Worm (Caenorhabditis elegans) whole organism, late embryonic: ENCODE data around the gene K04A8.19.

Experiments
- F13H6.1 ChIP-seq: sonication (generic microtip); optimal IDR thresholded peaks from 2 replicates; lab custom pipeline; 2016; ENCODE audit warnings: missing genetic modification characterization, missing compliant biosample characterization
- K02D7.2 ChIP-seq: sonication (generic microtip); optimal IDR thresholded peaks from 2 replicates; lab custom pipeline; 2017; ENCODE audit warnings: mild to moderate bottlenecking, missing genetic modification characterization, missing compliant biosample characterization
- K09A11.1 ChIP-seq: sonication (generic microtip); optimal IDR thresholded peaks from 2 replicates; lab custom pipeline; 2017; ENCODE audit warnings: antibody characterized with exemption, mild to moderate bottlenecking, missing genetic modification characterization, missing compliant biosample characterization; ENCODE audit not compliant: insufficient read depth
- T23F11.4 ChIP-seq: fragments of 200-800 bp; sonication (Bioruptor generic); optimal IDR thresholded peaks from 2 replicates; lab custom pipeline; 2018; ENCODE audit warnings: mild to moderate bottlenecking, missing genetic modification characterization, missing compliant biosample characterization
- Y22D7AL.16 ChIP-seq: sonication (generic microtip); optimal IDR thresholded peaks from 2 replicates; lab custom pipeline; 2016; ENCODE audit warnings: missing genetic modification characterization, missing compliant biosample characterization
- ahr-1 ChIP-seq: sonication (generic microtip); optimal IDR thresholded peaks from 2 replicates; lab custom pipeline; 2016; ENCODE audit warnings: missing genetic modification characterization, missing compliant biosample characterization
- ceh-2 ChIP-seq: sonication (generic microtip); optimal IDR thresholded peaks from 2 replicates; lab custom pipeline; 2016; ENCODE audit warnings: missing genotype, missing genetic modification characterization, missing compliant biosample characterization
- ceh-22 ChIP-seq: sonication (generic microtip); optimal IDR thresholded peaks from 2 replicates; lab custom pipeline; 2017; ENCODE audit warnings: missing biosample characterization, missing genetic modification characterization
- ceh-30 ChIP-seq: fragments of 150-350 bp; optimal IDR thresholded peaks from 2 replicates; lab custom pipeline; 2014; ENCODE audit warnings: missing biosample characterization, missing genetic modification characterization
- ceh-45 ChIP-seq: fragments of 200-800 bp; sonication (Bioruptor generic); IDR thresholded peaks from 2 replicates; pipeline ENCODE4 v1.3.6; 2022; ENCODE audit warnings: missing genetic modification reagents, missing genetic modification characterization, missing compliant biosample characterization
- che-1 ChIP-seq: sonication (generic microtip); optimal IDR thresholded peaks from 2 replicates; lab custom pipeline; 2016; ENCODE audit warnings: mild to moderate bottlenecking, missing genetic modification characterization, missing compliant biosample characterization
- dmd-4 ChIP-seq: sonication (generic microtip); optimal IDR thresholded peaks from 2 replicates; lab custom pipeline; 2016; ENCODE audit warnings: borderline replicate concordance, missing genetic modification characterization, missing compliant biosample characterization
- ets-4 ChIP-seq: sonication (generic microtip); optimal IDR thresholded peaks from 2 replicates; lab custom pipeline; 2016; ENCODE audit warnings: missing genetic modification characterization, missing compliant biosample characterization
- eyg-1 ChIP-seq: sonication (generic microtip); optimal IDR thresholded peaks from 2 replicates; lab custom pipeline; 2016; ENCODE audit warnings: missing genotype, missing genetic modification characterization, missing compliant biosample characterization
- gmeb-2 ChIP-seq: sonication (generic microtip); optimal IDR thresholded peaks from 2 replicates; lab custom pipeline; 2016; ENCODE audit warnings: missing genetic modification characterization, inconsistent platforms, missing compliant biosample characterization
- hlh-30 ChIP-seq: sonication (generic microtip); optimal IDR thresholded peaks from 2 replicates; lab custom pipeline; 2017; ENCODE audit warnings: antibody characterized with exemption, missing genetic modification characterization, missing compliant biosample characterization; ENCODE audit not compliant: insufficient read depth
- hlh-6 ChIP-seq: sonication (generic microtip); optimal IDR thresholded peaks from 2 replicates; lab custom pipeline; 2016; ENCODE audit warnings: missing genotype, missing genetic modification characterization, missing compliant biosample characterization
- hlh-8 ChIP-seq: sonication (generic microtip); optimal IDR thresholded peaks from 2 replicates; lab custom pipeline; 2016; ENCODE audit warnings: missing genotype, missing genetic modification characterization, missing compliant biosample characterization
- lim-6 ChIP-seq: sonication (generic microtip); optimal IDR thresholded peaks from 2 replicates; lab custom pipeline; 2016; ENCODE audit warnings: missing genetic modification characterization, missing compliant biosample characterization
- lin-11 ChIP-seq: fragments of 200-800 bp; sonication (Bioruptor generic); optimal IDR thresholded peaks from 2 replicates; lab custom pipeline; 2018; ENCODE audit warnings: mild to moderate bottlenecking, missing genetic modification characterization, missing compliant biosample characterization
- madf-2 ChIP-seq: sonication (generic microtip); optimal IDR thresholded peaks from 2 replicates; lab custom pipeline; 2017; ENCODE audit warnings: missing genetic modification characterization, missing compliant biosample characterization
- nfya-1 ChIP-seq: sonication (generic microtip); optimal IDR thresholded peaks from 2 replicates; lab custom pipeline; 2017; ENCODE audit warnings: missing genetic modification characterization, mild to moderate bottlenecking, missing compliant biosample characterization, antibody characterized with exemption, moderate library complexity
- nhr-232 ChIP-seq: sonication (generic microtip); optimal IDR thresholded peaks from 2 replicates; lab custom pipeline; 2016; ENCODE audit warnings: missing genetic modification characterization, missing compliant biosample characterization
- odd-2 ChIP-seq: sonication (generic microtip); optimal IDR thresholded peaks from 2 replicates; lab custom pipeline; 2017; ENCODE audit warnings: antibody characterized with exemption, mild to moderate bottlenecking, missing genetic modification characterization, missing compliant biosample characterization
- pat-9 ChIP-seq: fragments of 200-800 bp; sonication (Bioruptor generic); optimal IDR thresholded peaks from 2 replicates; lab custom pipeline; 2018; ENCODE audit warnings: mild to moderate bottlenecking, missing genetic modification characterization, moderate library complexity, missing compliant biosample characterization
- pax-1 ChIP-seq: fragments of 150-350 bp; optimal IDR thresholded peaks from 2 replicates; lab custom pipeline; 2014; ENCODE audit warnings: missing biosample characterization, missing genetic modification characterization
- pha-4 ChIP-seq: fragments of 150-350 bp; optimal IDR thresholded peaks from 2 replicates; lab custom pipeline; 2018; ENCODE audit warnings: missing biosample characterization, missing genetic modification reagents, missing genetic modification characterization
- pqm-1 ChIP-seq: sonication (generic microtip); optimal IDR thresholded peaks from 2 replicates; lab custom pipeline; 2016; ENCODE audit warnings: missing genetic modification characterization, missing compliant biosample characterization
- pros-1 ChIP-seq: fragments of 150-350 bp; optimal IDR thresholded peaks from 2 replicates; lab custom pipeline; 2014; ENCODE audit warnings: missing biosample characterization, missing genetic modification reagents, missing genetic modification characterization
- ref-2 ChIP-seq: sonication (generic microtip); optimal IDR thresholded peaks from 2 replicates; lab custom pipeline; 2016; ENCODE audit warnings: missing genetic modification characterization, missing compliant biosample characterization
- sox-2 ChIP-seq: fragments of 200-800 bp; sonication (Bioruptor generic); IDR thresholded peaks from 2 replicates; pipeline ENCODE4 v1.3.6; 2022; ENCODE audit warnings: missing genetic modification reagents, missing genetic modification characterization, missing compliant biosample characterization
- sox-4 ChIP-seq: sonication (generic microtip); optimal IDR thresholded peaks from 2 replicates; lab custom pipeline; 2017; ENCODE audit warnings: mild to moderate bottlenecking, missing genetic modification characterization, inconsistent platforms, missing compliant biosample characterization
- syd-9 ChIP-seq: sonication (generic microtip); optimal IDR thresholded peaks from 2 replicates; lab custom pipeline; 2016; ENCODE audit warnings: mild to moderate bottlenecking, missing genetic modification characterization, moderate library complexity, missing compliant biosample characterization
- tbx-2 ChIP-seq: sonication (generic microtip); optimal IDR thresholded peaks from 2 replicates; lab custom pipeline; 2016; ENCODE audit warnings: missing genetic modification characterization, missing compliant biosample characterization
- unc-42 ChIP-seq: sonication (generic microtip); optimal IDR thresholded peaks from 2 replicates; lab custom pipeline; 2016; ENCODE audit warnings: missing genotype, missing genetic modification characterization, missing compliant biosample characterization
- unc-55 ChIP-seq: sonication (generic microtip); optimal IDR thresholded peaks from 2 replicates; lab custom pipeline; 2017; ENCODE audit warnings: missing biosample characterization, missing genetic modification reagents, missing genetic modification characterization
- unc-86 ChIP-seq: sonication (generic microtip); optimal IDR thresholded peaks from 2 replicates; lab custom pipeline; 2016; ENCODE audit warnings: missing genetic modification characterization, missing compliant biosample characterization

Gene K04A8.19

DNA sequence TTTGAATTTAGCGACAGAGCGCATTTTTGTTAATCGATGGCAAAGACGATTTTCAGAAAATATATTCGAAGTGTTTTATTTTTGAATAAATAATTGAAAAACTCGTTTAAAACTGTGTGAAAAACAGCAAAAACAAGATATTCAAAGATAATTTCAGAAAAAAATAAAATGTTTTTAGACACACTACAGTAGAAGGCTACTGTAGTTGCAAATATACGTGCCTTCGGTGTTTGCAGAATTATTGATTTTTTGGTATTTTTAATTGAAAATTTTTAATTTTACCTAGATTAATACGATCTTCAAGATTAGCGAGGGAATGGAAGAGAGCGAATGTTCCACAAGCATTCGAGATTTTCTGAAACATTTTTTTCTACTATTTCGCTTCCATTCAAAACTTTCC is 43.6 kb downstream of the K04A8.19 start:
- TF ChIP-seq F13H6.1 (tag; lab: Kevin White, UChicago) = no peak
- no peak for TF ChIP-seq eyg-1 (tag; lab: Kevin White, UChicago)
- TF ChIP-seq hlh-6 (tag; lab: Kevin White, UChicago) = no peak
- TF ChIP-seq ceh-22 (tag; lab: Kevin White, UChicago) = no peak
- no peak for TF ChIP-seq pqm-1 (tag; lab: Kevin White, UChicago)

DNA sequence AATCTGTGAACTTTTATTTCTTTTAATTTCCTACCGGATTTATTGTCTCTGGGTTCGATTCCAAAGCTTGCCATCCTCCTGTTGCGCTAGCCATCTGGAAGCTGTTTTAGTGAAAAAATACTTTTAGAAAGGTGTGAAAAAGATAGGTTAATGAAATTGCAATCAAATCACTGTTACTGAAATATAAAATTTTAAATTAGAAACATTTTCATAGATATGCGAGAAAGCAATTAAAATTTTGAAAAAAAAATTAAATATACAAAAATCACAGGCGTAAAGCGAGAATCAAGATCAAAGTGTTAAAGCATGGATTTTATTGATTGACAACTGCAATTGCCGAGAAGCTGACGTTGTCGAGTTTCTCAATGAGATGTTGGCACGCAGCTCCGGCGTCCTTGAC is 44.5 kb downstream of the K04A8.19 start, which contains the start of gene ubh-2:
ubh-2 (minus strand) TSS at position 101 of the 400 bp plus-strand sequence.
- TF ChIP-seq K02D7.2 (tag; lab: Kevin White, UChicago) (no peak), pax-1 (tag; lab: Kevin White, UChicago) (no peak), odd-2 (tag; lab: Kevin White, UChicago) (no peak), hlh-6 (tag; lab: Kevin White, UChicago) (no peak), K09A11.1 (tag; lab: Kevin White, UChicago) (no peak), pat-9 (no peak), hlh-8 (no peak), madf-2 (tag; lab: Kevin White, UChicago) (no peak), ahr-1 (no peak), sox-4 (tag; lab: Kevin White, UChicago) (no peak), nfya-1 (tag; lab: Kevin White, UChicago) (no peak), ceh-2 (tag; lab: Kevin White, UChicago) (no peak), ref-2 (tag; lab: Kevin White, UChicago) (no peak), gmeb-2 (tag; lab: Kevin White, UChicago) (no peak)

DNA sequence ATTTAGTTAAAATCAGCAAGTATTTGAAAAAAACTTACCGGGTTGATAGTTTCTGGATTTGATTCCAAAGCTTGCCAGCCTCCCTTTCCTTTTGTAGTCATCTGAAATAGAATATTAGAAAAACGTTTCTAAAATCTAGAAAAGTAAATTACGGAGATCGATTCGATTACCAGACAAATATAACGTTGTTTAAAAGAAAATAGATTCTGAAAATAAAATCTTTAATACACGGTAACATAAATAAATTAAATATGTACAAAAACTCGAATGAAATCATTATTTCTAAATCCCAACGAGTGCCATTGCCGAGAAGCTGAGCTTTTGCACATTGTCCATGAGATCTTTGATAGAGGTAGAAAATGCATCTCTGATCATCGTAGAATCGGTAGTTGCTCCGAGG is 45.5 kb downstream of the K04A8.19 start, which contains the start of gene ubh-3:
ubh-3 (minus strand) TSS at position 101 of the 400 bp plus-strand sequence.
- TF ChIP-seq sox-4 (tag; lab: Kevin White, UChicago) (no peak), tbx-2 (tag; lab: Kevin White, UChicago) (no peak), hlh-6 (tag; lab: Kevin White, UChicago) (no peak), lim-6 (tag; lab: Kevin White, UChicago) (no peak), dmd-4 (no peak), ceh-45 (GFP tag; lab: Robert Waterston, UW) (no peak), pax-1 (tag; lab: Kevin White, UChicago) (no peak), syd-9 (tag; lab: Kevin White, UChicago) (no peak), ets-4 (tag; lab: Kevin White, UChicago) (no peak), ceh-30 (tag; lab: Kevin White, UChicago) (no peak), hlh-30 (tag; lab: Kevin White, UChicago) (no peak), sox-2 (no peak)

DNA sequence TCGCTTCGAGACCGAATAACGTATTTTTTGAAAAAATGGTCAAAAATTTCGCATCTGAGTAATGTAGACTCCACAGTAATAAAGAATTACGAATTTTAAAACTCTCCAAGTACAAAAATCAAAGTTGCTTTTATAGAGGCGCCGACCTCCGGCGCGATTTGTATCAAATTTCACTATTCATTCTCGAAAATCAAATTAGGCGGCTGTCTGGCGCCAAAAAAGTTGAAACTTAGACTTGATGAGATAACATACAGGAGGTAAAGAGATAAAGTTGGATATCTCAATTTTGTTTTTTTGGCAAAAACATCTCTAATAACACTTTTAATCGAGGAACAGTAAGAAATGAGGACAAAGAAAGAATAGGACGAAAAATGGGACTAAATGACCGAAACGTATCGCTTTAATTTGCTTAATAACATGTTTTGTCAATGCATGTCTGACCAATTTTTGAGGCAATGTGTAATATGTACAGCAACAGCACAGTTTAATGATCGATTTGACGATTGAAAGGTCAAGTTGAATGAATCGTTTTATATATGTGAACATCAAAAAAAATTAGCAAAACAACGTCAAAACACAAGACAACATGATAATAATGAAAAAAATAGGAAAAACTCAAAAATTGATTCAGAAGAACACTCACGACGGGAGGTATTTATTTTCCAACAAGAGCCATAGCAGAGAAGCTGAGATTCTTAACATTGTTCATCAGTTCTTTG is 47.8 kb downstream of the K04A8.19 start:
- no peak for TF ChIP-seq lin-11
- no peak for TF ChIP-seq pax-1 (tag; lab: Kevin White, UChicago)
- no peak for TF ChIP-seq pha-4 (tag; lab: Kevin White, UChicago)
- no peak for TF ChIP-seq che-1 (tag; lab: Kevin White, UChicago)
- TF ChIP-seq Y22D7AL.16 (tag; lab: Kevin White, UChicago) = no peak
- no peak for TF ChIP-seq unc-55 (GFP tag; lab: Kevin White, UChicago)
- TF ChIP-seq pros-1 (tag; lab: Kevin White, UChicago) = no peak
- TF ChIP-seq T23F11.4 = no peak
- TF ChIP-seq ets-4 (tag; lab: Kevin White, UChicago) = no peak
- no peak for TF ChIP-seq unc-86
- no peak for TF ChIP-seq nhr-232 (tag; lab: Kevin White, UChicago)
- TF ChIP-seq unc-42 (tag; lab: Kevin White, UChicago) = no peak
- TF ChIP-seq nfya-1 (tag; lab: Kevin White, UChicago) = no peak
